Worm (Caenorhabditis elegans): Measurements from ENCODE around the gene alh-5.

ce11 chrV:1999531-2000094 lies at the start of gene alh-5:
- TF ChIP-seq ama-1 (optimal IDR thresholded peaks at IDR 0.05) (no peak), sea-1 (GFP tag; conservative IDR thresholded peaks at IDR 0.05) (no peak)
